Worm (Caenorhabditis elegans): ENCODE results near the gene asm-2.

ce11 chrX:11344899-11345298 lies 20.8 kb upstream of the asm-2 start:
- TF ChIP-seq B0261.1 (tag; optimal IDR thresholded peaks at IDR 0.05) (no peak), T26A5.8 (tag; optimal IDR thresholded peaks at IDR 0.05) (no peak), madf-8 (GFP tag; conservative IDR thresholded peaks at IDR 0.05) (no peak)

Measured in whole organism, young adult.